Fruit fly (Drosophila melanogaster): ENCODE data around the gene DIP1.

DNA sequence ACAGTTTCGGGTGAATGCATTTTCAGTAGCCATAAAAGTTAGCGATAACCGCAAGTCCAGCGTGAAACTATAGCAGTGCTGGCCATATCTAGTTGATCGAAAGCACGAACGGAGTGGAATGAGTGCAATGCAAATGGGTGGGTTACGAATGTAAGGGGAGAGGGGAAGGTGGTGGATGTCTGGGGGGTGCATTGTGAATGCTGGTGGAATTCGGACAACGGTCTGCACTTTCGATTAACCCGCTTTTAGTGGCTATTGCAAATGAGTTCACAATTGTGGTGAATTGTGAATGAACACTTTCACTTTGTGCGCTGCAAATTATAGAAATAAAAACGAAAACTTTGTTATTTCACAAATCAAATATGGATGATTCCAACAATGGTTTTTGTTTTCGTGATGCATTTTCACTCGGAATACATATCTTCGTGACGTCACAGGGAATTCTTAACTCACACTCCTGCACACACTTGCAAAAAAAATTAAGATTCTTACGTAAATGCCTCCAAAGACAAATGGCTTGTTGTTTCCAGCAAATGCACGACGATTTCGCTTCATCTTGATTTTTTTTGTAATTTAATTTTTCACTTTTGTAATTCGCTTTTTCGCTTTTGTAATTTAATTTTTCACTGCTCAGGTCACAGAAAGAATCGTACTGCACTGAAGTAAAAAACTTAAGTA is at the start of gene DIP1:
- TF ChIP-seq psq (optimal IDR thresholded peaks at IDR 0.05) (no peak), ttk (optimal IDR thresholded peaks at IDR 0.05) (no peak), Sin3A (optimal IDR thresholded peaks at IDR 0.05) (no peak)

All from Kc167 (cell line).